Fruit fly (Drosophila melanogaster): ENCODE data around the gene spidey.

The spidey gene

dm6 chrX:7891596-7892538, 16.9 kb upstream of the spidey start, which contains the start of gene Nek2 (continued):
- TF ChIP-seq CG34406 (GFP tag; optimal IDR thresholded peaks at IDR 0.05), result no peak
- TF ChIP-seq salr (GFP tag; optimal IDR thresholded peaks at IDR 0.05), result no peak
- TF ChIP-seq Hr38 (GFP tag; optimal IDR thresholded peaks at IDR 0.05), result no peak
- TF ChIP-seq Sox14 (GFP tag; optimal IDR thresholded peaks at IDR 0.05), result no peak
- peak; percentile 36 for TF ChIP-seq dsx (GFP tag; optimal IDR thresholded peaks at IDR 0.05; ENCODE audit: poor library complexity, severe bottlenecking)
- no peak for TF ChIP-seq CG31627 (GFP tag; optimal IDR thresholded peaks at IDR 0.05)
- TF ChIP-seq CG10669 (GFP tag; optimal IDR thresholded peaks at IDR 0.05), result peak; percentile 19
- peak; percentile 34 for TF ChIP-seq CG3032 (tag; optimal IDR thresholded peaks at IDR 0.05)
- no peak for TF ChIP-seq CG1621 (tag; optimal IDR thresholded peaks at IDR 0.05)
- peak; percentile 19 for TF ChIP-seq CG6276 (GFP tag; optimal IDR thresholded peaks at IDR 0.05)
- TF ChIP-seq lz (GFP tag; optimal IDR thresholded peaks at IDR 0.05), result peak; percentile 9
- no peak for TF ChIP-seq CG11762 (GFP tag; optimal IDR thresholded peaks at IDR 0.05; ENCODE audit: insufficient read depth)
- TF ChIP-seq vri (GFP tag; optimal IDR thresholded peaks at IDR 0.05), result peak; percentile 15
- no peak for TF ChIP-seq fd85E (GFP tag; optimal IDR thresholded peaks at IDR 0.05)
- TF ChIP-seq Eip93F (GFP tag; optimal IDR thresholded peaks at IDR 0.05), result no peak
- peak; percentile 33 for TF ChIP-seq CG3919 (GFP tag; optimal IDR thresholded peaks at IDR 0.05)
- TF ChIP-seq CG16779 (tag; optimal IDR thresholded peaks at IDR 0.05), result no peak
- TF ChIP-seq Sox15 (GFP tag; optimal IDR thresholded peaks at IDR 0.05), result no peak
- TF ChIP-seq esn (GFP tag; optimal IDR thresholded peaks at IDR 0.05), result peak; percentile 18
- TF ChIP-seq achi (GFP tag; optimal IDR thresholded peaks at IDR 0.05), result peak; percentile 1
- TF ChIP-seq CG8319 (GFP tag; optimal IDR thresholded peaks at IDR 0.05), result no peak
- no peak for TF ChIP-seq CG6163 (GFP tag; IDR thresholded peaks at IDR 0.05)
- 0 out of 2 replicates have a peak, but pooled peaks have one; percentile 15 for TF ChIP-seq CG15336 (GFP tag; IDR thresholded peaks at IDR 0.05)
- no peak for TF ChIP-seq Met (GFP tag; optimal IDR thresholded peaks at IDR 0.05)

- TF ChIP-seq CG6792 (GFP tag; optimal IDR thresholded peaks at IDR 0.05) (peak; percentile 48), Sox15 (GFP tag; optimal IDR thresholded peaks at IDR 0.05) (no peak), lz (GFP tag; optimal IDR thresholded peaks at IDR 0.05) (peak; percentile 67), CG7368 (GFP tag; optimal IDR thresholded peaks at IDR 0.05) (no peak), esn (GFP tag; optimal IDR thresholded peaks at IDR 0.05) (peak; percentile 73), achi (GFP tag; optimal IDR thresholded peaks at IDR 0.05) (peak; percentile 53), acj6 (GFP tag; optimal IDR thresholded peaks at IDR 0.05) (peak; percentile 65), CG6276 (GFP tag; optimal IDR thresholded peaks at IDR 0.05) (peak; percentile 48), CG3032 (tag; optimal IDR thresholded peaks at IDR 0.05) (peak; percentile 43), CG3919 (GFP tag; optimal IDR thresholded peaks at IDR 0.05) (peak; percentile 59), CG11762 (GFP tag; optimal IDR thresholded peaks at IDR 0.05; ENCODE audit: insufficient read depth) (peak; percentile 46), CG6854 (GFP tag; optimal IDR thresholded peaks at IDR 0.05) (no peak), fkh (GFP tag; optimal IDR thresholded peaks at IDR 0.05) (no peak), pdm3 (GFP tag; optimal IDR thresholded peaks at IDR 0.05) (peak; percentile 67), Sox14 (GFP tag; optimal IDR thresholded peaks at IDR 0.05) (peak; percentile 67), CG6808 (GFP tag; optimal IDR thresholded peaks at IDR 0.05) (peak; percentile 44), CG11902 (GFP tag; optimal IDR thresholded peaks at IDR 0.05) (peak; percentile 10), CG9139 (GFP tag; optimal IDR thresholded peaks at IDR 0.05) (no peak), Met (GFP tag; optimal IDR thresholded peaks at IDR 0.05) (peak; percentile 72), svp (GFP tag) (peak; percentile 80), ss (GFP tag; optimal IDR thresholded peaks at IDR 0.05) (peak; percentile 1 to 48), CG10631 (GFP tag; optimal IDR thresholded peaks at IDR 0.05) (peak; percentile 53), CG8319 (GFP tag; optimal IDR thresholded peaks at IDR 0.05) (peak; percentile 15), CG34406 (GFP tag; optimal IDR thresholded peaks at IDR 0.05) (peak; percentile 41), dsx (GFP tag; optimal IDR thresholded peaks at IDR 0.05; ENCODE audit: poor library complexity, severe bottlenecking) (no peak), salr (GFP tag; optimal IDR thresholded peaks at IDR 0.05) (peak in 1 of 2 experiments; percentile 42), spab (GFP tag; optimal IDR thresholded peaks at IDR 0.05) (peak; percentile 8), Eip93F (GFP tag; optimal IDR thresholded peaks at IDR 0.05) (no peak), Hr4 (GFP tag; optimal IDR thresholded peaks at IDR 0.05) (peak; percentile 37), dac (GFP tag; optimal IDR thresholded peaks at IDR 0.05) (peak; percentile 28), Gug (GFP tag; IDR thresholded peaks at IDR 0.05) (0 out of 2 replicates have a peak, but pooled peaks have one; percentile 27), Hr39 (GFP tag; optimal IDR thresholded peaks at IDR 0.05) (peak; percentile 65), CG4318 (GFP tag; optimal IDR thresholded peaks at IDR 0.05) (no peak), Lpt (GFP tag; optimal IDR thresholded peaks at IDR 0.05) (peak; percentile 27), CG15336 (GFP tag; IDR thresholded peaks at IDR 0.05) (peak; percentile 70), Hr38 (GFP tag; optimal IDR thresholded peaks at IDR 0.05) (no peak), CG6163 (GFP tag; IDR thresholded peaks at IDR 0.05) (0 out of 3 replicates have a peak, but pooled peaks have one; percentile 25), Smox (GFP tag; optimal IDR thresholded peaks at IDR 0.05) (peak; percentile 70)
Measured at dm6 chrX:7892539-7892899, 16.2 kb upstream of the spidey start.
